Worm (Caenorhabditis elegans): ENCODE measurements around the gene C43D7.8.

DNA sequence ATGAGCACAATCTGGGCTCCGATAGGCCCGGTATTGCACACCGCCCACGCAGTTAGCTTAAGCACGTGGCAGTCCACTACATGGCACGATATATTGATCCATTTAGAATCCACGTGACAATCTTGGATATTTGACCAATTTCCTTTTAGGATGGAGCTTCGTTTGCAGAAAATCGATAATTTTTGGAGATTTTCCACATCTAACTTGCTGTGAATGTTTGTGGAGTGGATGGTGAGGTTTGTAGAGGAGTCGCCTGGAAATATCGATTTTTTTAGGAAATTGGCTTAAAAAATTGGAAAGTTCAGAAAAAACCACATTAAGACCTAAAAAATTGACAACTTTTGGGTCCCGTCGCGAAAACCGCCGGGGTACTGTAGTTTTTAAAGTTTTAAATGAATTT is 26.0 kb upstream of the C43D7.8 start:
- TF ChIP-seq cebp-2 (GFP tag; IDR thresholded peaks at IDR 0.05) (no peak), snpc-1.1 (tag; optimal IDR thresholded peaks at IDR 0.05; ENCODE audit: insufficient read depth) (no peak), nhr-120 (GFP tag; IDR thresholded peaks at IDR 0.05) (no peak), unc-62 (GFP tag; optimal IDR thresholded peaks at IDR 0.05) (no peak), lin-54 (GFP tag; optimal IDR thresholded peaks at IDR 0.05) (no peak), let-607 (tag; optimal IDR thresholded peaks at IDR 0.05) (no peak), ztf-28 (GFP tag; IDR thresholded peaks at IDR 0.05) (no peak), pha-4 (tag; optimal IDR thresholded peaks at IDR 0.05) (no peak), mes-4 (tag; optimal IDR thresholded peaks at IDR 0.05) (no peak), ama-1 (optimal IDR thresholded peaks at IDR 0.05) (no peak), ama-1 (GFP tag; optimal IDR thresholded peaks at IDR 0.05) (no peak), nhr-90 (tag; optimal IDR thresholded peaks at IDR 0.05) (no peak), hmg-1.2 (GFP tag; IDR thresholded peaks at IDR 0.05) (no peak), rcor-1 (GFP tag; IDR thresholded peaks at IDR 0.05) (no peak)

Measured in whole organism, young adult.